Fruit fly (Drosophila melanogaster) whole organism, embryonic: ENCODE results near the gene arm.

Experiments
- Atf6 ChIP-seq: fragments of 200-800 bp; sonication (Bioruptor generic); IDR thresholded peaks from 2 replicates; pipeline ENCODE4 v1.3.6; 2022; ENCODE audit warnings: missing biosample characterization, missing genetic modification characterization
- Awh ChIP-seq: fragments of 200-800 bp; sonication (Bioruptor generic); IDR thresholded peaks from 2 replicates; pipeline ENCODE4, ENCODE4 v1.3.6; 2022; ENCODE audit warnings: missing biosample characterization, missing genetic modification characterization
- C15 ChIP-seq: fragments of 200-800 bp; sonication (Bioruptor generic); IDR thresholded peaks from 3 replicates; pipeline ENCODE4 v1.3.6; 2022; ENCODE audit warnings: missing biosample characterization, missing genetic modification characterization
- CG11398 ChIP-seq: fragments of 200-800 bp; sonication (Bioruptor generic); optimal IDR thresholded peaks from 2 replicates; lab custom pipeline; 2016; ENCODE audit warnings: missing biosample characterization, missing genetic modification characterization
- CG12769 ChIP-seq: fragments of 200-800 bp; sonication (Bioruptor generic); optimal IDR thresholded peaks from 2 replicates; lab custom pipeline; 2019; ENCODE audit warnings: missing biosample characterization, mild to moderate bottlenecking, missing genetic modification characterization, moderate library complexity
- CG14014 ChIP-seq: fragments of 200-800 bp; sonication (Bioruptor generic); IDR thresholded peaks from 2 replicates; pipeline ENCODE4 v1.3.6; 2022; ENCODE audit warnings: missing biosample characterization, missing genetic modification characterization
- CG14667 ChIP-seq: fragments of 200-800 bp; sonication (Bioruptor generic); IDR thresholded peaks from 2 replicates; pipeline ENCODE4 v1.3.6; 2022; ENCODE audit warnings: missing biosample characterization, missing genetic modification characterization
- CG1647 ChIP-seq: fragments of 200-800 bp; sonication (Bioruptor generic); optimal IDR thresholded peaks from 3 replicates; lab custom pipeline; 2016; ENCODE audit warnings: missing biosample characterization, missing genetic modification characterization
- CG17612 ChIP-seq: fragments of 200-800 bp; sonication (Bioruptor generic); IDR thresholded peaks from 2 replicates; pipeline ENCODE4 v1.3.6; 2022; ENCODE audit warnings: missing biosample characterization, missing genetic modification characterization
- CG18262 ChIP-seq: fragments of 200-800 bp; optimal IDR thresholded peaks from 3 replicates; lab custom pipeline; 2019; ENCODE audit warnings: missing biosample characterization, mild to moderate bottlenecking, missing genetic modification characterization, moderate library complexity
- CG18599 ChIP-seq: fragments of 200-800 bp; sonication (Bioruptor generic); optimal IDR thresholded peaks from 3 replicates; lab custom pipeline; 2017; ENCODE audit warnings: missing biosample characterization, missing genetic modification characterization, mild to moderate bottlenecking, moderate library complexity, missing genetic modification reagents
- CG18619 ChIP-seq: fragments of 200-800 bp; sonication (Bioruptor generic); optimal IDR thresholded peaks from 3 replicates; lab custom pipeline; 2017; ENCODE audit warnings: missing biosample characterization, mild to moderate bottlenecking, missing genetic modification characterization
- CG2120 ChIP-seq: fragments of 200-800 bp; sonication (Bioruptor generic); optimal IDR thresholded peaks from 3 replicates; lab custom pipeline; 2016; ENCODE audit warnings: missing biosample characterization, missing genetic modification characterization
- CG2875 ChIP-seq: fragments of 200-800 bp; sonication (Bioruptor generic); optimal IDR thresholded peaks from 2 replicates; lab custom pipeline; 2017; ENCODE audit warnings: missing biosample characterization, mild to moderate bottlenecking, missing genetic modification characterization, missing genetic modification reagents
- CG2889 ChIP-seq: fragments of 200-800 bp; sonication (Bioruptor generic); IDR thresholded peaks from 3 replicates; pipeline ENCODE4 v1.3.6; 2022; ENCODE audit warnings: missing biosample characterization, missing genetic modification characterization
- CG3163 ChIP-seq: fragments of 200-800 bp; sonication (Bioruptor generic); optimal IDR thresholded peaks from 3 replicates; lab custom pipeline; 2016; ENCODE audit warnings: missing biosample characterization, missing genetic modification characterization
- CG3838 ChIP-seq: fragments of 200-800 bp; sonication (Bioruptor generic); optimal IDR thresholded peaks from 3 replicates; lab custom pipeline; 2016; ENCODE audit warnings: missing biosample characterization, missing genetic modification characterization
- CG4820 ChIP-seq: fragments of 200-800 bp; sonication (Bioruptor generic); optimal IDR thresholded peaks from 3 replicates; lab custom pipeline; 2016; ENCODE audit warnings: missing biosample characterization, missing genetic modification characterization
- CG5180 ChIP-seq: fragments of 200-800 bp; sonication (Bioruptor generic); optimal IDR thresholded peaks from 3 replicates; lab custom pipeline; 2017; ENCODE audit warnings: missing biosample characterization, missing genetic modification characterization, mild to moderate bottlenecking, moderate library complexity, missing genetic modification reagents
- CG5953 ChIP-seq: fragments of 200-800 bp; sonication (Bioruptor generic); IDR thresholded peaks from 2 replicates; pipeline ENCODE4 v1.3.6; 2022; ENCODE audit warnings: missing biosample characterization, missing genetic modification characterization
- CG7372 ChIP-seq: fragments of 200-800 bp; sonication (Bioruptor generic); IDR thresholded peaks from 2 replicates; pipeline ENCODE4 v1.3.6; 2022; ENCODE audit warnings: missing biosample characterization, missing genetic modification characterization
- CG8388 ChIP-seq: fragments of 200-800 bp; sonication (Bioruptor generic); optimal IDR thresholded peaks from 2 replicates; lab custom pipeline; 2019; ENCODE audit warnings: missing biosample characterization, mild to moderate bottlenecking, missing genetic modification characterization, moderate library complexity
- Gsc ChIP-seq: fragments of 200-800 bp; sonication (Bioruptor generic); IDR thresholded peaks from 2 replicates; pipeline ENCODE4 v1.3.6; 2022; ENCODE audit warnings: missing biosample characterization, missing genetic modification characterization
- HHEX ChIP-seq: fragments of 200-800 bp; sonication (Bioruptor generic); optimal IDR thresholded peaks from 3 replicates; lab custom pipeline; 2017; ENCODE audit warnings: missing biosample characterization, mild to moderate bottlenecking, missing genetic modification characterization, missing genetic modification reagents
- Hand ChIP-seq: fragments of 200-800 bp; sonication (Bioruptor generic); optimal IDR thresholded peaks from 2 replicates; lab custom pipeline; 2017; ENCODE audit warnings: mild to moderate bottlenecking, missing biosample characterization, missing genetic modification reagents, missing genetic modification characterization
- NC2α ChIP-seq: fragments of 200-800 bp; sonication (Bioruptor generic); optimal IDR thresholded peaks from 2 replicates; lab custom pipeline; 2016; ENCODE audit warnings: missing biosample characterization, missing genetic modification characterization
- NC2β ChIP-seq: fragments of 200-800 bp; sonication (Bioruptor generic); optimal IDR thresholded peaks from 2 replicates; lab custom pipeline; 2016; ENCODE audit warnings: missing biosample characterization, missing genetic modification characterization
- Nf-YA ChIP-seq: fragments of 200-800 bp; sonication (Bioruptor generic); IDR thresholded peaks from 2 replicates; pipeline ENCODE4 v1.3.6; 2022; ENCODE audit warnings: missing biosample characterization, missing genetic modification characterization
- NfI ChIP-seq: fragments of 200-800 bp; sonication (Bioruptor generic); optimal IDR thresholded peaks from 3 replicates; lab custom pipeline; 2018; ENCODE audit warnings: missing biosample characterization, mild to moderate bottlenecking, missing genetic modification characterization, moderate library complexity
- Trl ChIP-seq, 3 experiments: fragments of >200 bp in 2 of 3; fragments of 200-800 bp in 1 of 3; sonication (Bioruptor generic) in 1 of 3; optimal IDR thresholded peaks; 2 replicates in 1 of 3; 3 replicates in 2 of 3; lab custom pipeline; 2016 to 2017; ENCODE audit warnings: missing biosample characterization in 1 of 3, missing genetic modification characterization in 1 of 3
- ab ChIP-seq: fragments of 200-800 bp; sonication (Bioruptor generic); optimal IDR thresholded peaks from 2 replicates; lab custom pipeline; 2016; ENCODE audit warnings: missing biosample characterization, missing genetic modification characterization
- ara ChIP-seq: fragments of 200-800 bp; sonication (Bioruptor generic); IDR thresholded peaks from 2 replicates; pipeline ENCODE4 v1.3.6; 2022; ENCODE audit warnings: missing biosample characterization, missing genetic modification characterization
- ash1 ChIP-seq: fragments of 200-800 bp; sonication (Bioruptor generic); optimal IDR thresholded peaks from 2 replicates; lab custom pipeline; 2018; ENCODE audit warnings: missing biosample characterization, mild to moderate bottlenecking, missing genetic modification characterization
- crc ChIP-seq: fragments of 200-800 bp; sonication (Bioruptor generic); optimal IDR thresholded peaks from 2 replicates; lab custom pipeline; 2016; ENCODE audit warnings: missing biosample characterization, missing genetic modification characterization
- dati ChIP-seq: fragments of 200-800 bp; sonication (Bioruptor generic); IDR thresholded peaks from 2 replicates; pipeline ENCODE4 v1.3.6; 2022; ENCODE audit warnings: missing biosample characterization, missing genetic modification characterization
- dm ChIP-seq: fragments of 200-800 bp; sonication (Bioruptor generic); optimal IDR thresholded peaks from 3 replicates; lab custom pipeline; 2016; ENCODE audit warnings: missing biosample characterization, missing genetic modification characterization
- ems ChIP-seq: fragments of 200-800 bp; sonication (Bioruptor generic); optimal IDR thresholded peaks from 3 replicates; lab custom pipeline; 2016; ENCODE audit warnings: missing biosample characterization, missing genetic modification characterization
- fd102C ChIP-seq: fragments of 200-800 bp; sonication (Bioruptor generic); optimal IDR thresholded peaks from 2 replicates; lab custom pipeline; 2018; ENCODE audit warnings: missing biosample characterization, mild to moderate bottlenecking, missing genetic modification characterization, moderate library complexity
- fd3F ChIP-seq: fragments of 200-800 bp; sonication (Bioruptor generic); optimal IDR thresholded peaks from 2 replicates; lab custom pipeline; 2018; ENCODE audit warnings: missing biosample characterization, mild to moderate bottlenecking, missing genetic modification characterization, moderate library complexity
- gsb ChIP-seq: fragments of 200-800 bp; sonication (Bioruptor generic); IDR thresholded peaks from 2 replicates; pipeline ENCODE4 v1.3.6; 2022; ENCODE audit warnings: missing biosample characterization, missing genetic modification characterization
- h ChIP-seq: fragments of >200 bp; optimal IDR thresholded peaks from 2 replicates; lab custom pipeline; 2017
- hkb ChIP-seq, 2 experiments: fragments of 200-800 bp in 1 of 2; fragments of >200 bp in 1 of 2; sonication (Bioruptor generic) in 1 of 2; IDR thresholded peaks in 1 of 2; optimal IDR thresholded peaks in 1 of 2; 2 replicates each; pipeline versions ENCODE4 v1.3.6 to Lab custom; 2017 to 2022; ENCODE audit warnings: missing biosample characterization in 1 of 2, missing genetic modification characterization in 1 of 2
- kay ChIP-seq: fragments of 200-800 bp; sonication (Bioruptor generic); optimal IDR thresholded peaks from 2 replicates; lab custom pipeline; 2016; ENCODE audit warnings: missing biosample characterization, missing genetic modification characterization
- mam ChIP-seq: fragments of 200-800 bp; sonication (Bioruptor generic); optimal IDR thresholded peaks from 3 replicates; lab custom pipeline; 2016; ENCODE audit warnings: missing biosample characterization, missing genetic modification characterization
- odd ChIP-seq: fragments of 200-800 bp; sonication (Bioruptor generic); optimal IDR thresholded peaks from 2 replicates; lab custom pipeline; 2017; ENCODE audit warnings: missing biosample characterization, mild to moderate bottlenecking, missing genetic modification characterization
- pho ChIP-seq: fragments of 200-800 bp; sonication (Bioruptor generic); optimal IDR thresholded peaks from 2 replicates; lab custom pipeline; 2016; ENCODE audit warnings: missing biosample characterization, missing genetic modification characterization
- pnt ChIP-seq: fragments of 200-800 bp; sonication (Bioruptor generic); optimal IDR thresholded peaks from 3 replicates; lab custom pipeline; 2016; ENCODE audit warnings: missing biosample characterization, missing genetic modification characterization
- run ChIP-seq: fragments of 200-800 bp; sonication (Bioruptor generic); optimal IDR thresholded peaks from 3 replicates; lab custom pipeline; 2018; ENCODE audit warnings: missing biosample characterization, mild to moderate bottlenecking, missing genetic modification characterization
- sisA ChIP-seq: fragments of 200-800 bp; sonication (Bioruptor generic); IDR thresholded peaks from 2 replicates; pipeline ENCODE4 v1.3.6; 2022; ENCODE audit warnings: missing biosample characterization, missing genetic modification characterization
- ssp ChIP-seq: fragments of 200-800 bp; sonication (Bioruptor generic); IDR thresholded peaks from 2 replicates; pipeline ENCODE4 v1.3.6; 2022; ENCODE audit warnings: missing biosample characterization, missing genetic modification characterization
- zfh2 ChIP-seq: fragments of 200-800 bp; sonication (Bioruptor generic); optimal IDR thresholded peaks from 2 replicates; lab custom pipeline; 2016; ENCODE audit warnings: missing biosample characterization, missing genetic modification characterization

The arm gene

dm6 chrX:1877107-1877736, 23.2 kb downstream of the arm start, which contains the start of the genes CG14817 and CG14805 (continued):
- TF ChIP-seq ems (GFP tag; lab: Kevin White, UChicago), result peak; percentile 15
- TF ChIP-seq CG5180, result no peak
- TF ChIP-seq gsb (GFP tag; lab: Robert Waterston, UW), result no peak
- TF ChIP-seq ara (GFP tag; lab: Robert Waterston, UW), result 0 out of 2 replicates have a peak, but pooled peaks have one; percentile 11
- TF ChIP-seq crc (GFP tag; lab: Kevin White, UChicago), result peak; percentile 27
- peak; percentile 53 for TF ChIP-seq fd3F (GFP tag; lab: Kevin White, UChicago)
- peak; percentile 70 for TF ChIP-seq CG8388 (GFP tag; lab: Kevin White, UChicago)
- TF ChIP-seq CG18619 (GFP tag; lab: Kevin White, UChicago), result peak; percentile 79
- peak; percentile 52 for TF ChIP-seq CG1647
- TF ChIP-seq CG4820 (GFP tag; lab: Kevin White, UChicago), result no peak
- no peak for TF ChIP-seq ssp
- TF ChIP-seq fd102C, result peak; percentile 14
- TF ChIP-seq NfI, result peak; percentile 86
- no peak for TF ChIP-seq CG17612 (GFP tag; lab: Robert Waterston, UW)
- no peak for TF ChIP-seq kay (GFP tag; lab: Kevin White, UChicago)
- TF ChIP-seq mam (GFP tag; lab: Kevin White, UChicago), result no peak
- TF ChIP-seq NC2α (GFP tag; lab: Kevin White, UChicago), result no peak
- TF ChIP-seq CG2120 (GFP tag; lab: Kevin White, UChicago), result peak; percentile 7
- peak; percentile 22; the same call in 1 of the 2 replicates for TF ChIP-seq CG14014
- TF ChIP-seq pnt (GFP tag; lab: Kevin White, UChicago), result no peak
- TF ChIP-seq pho (GFP tag; lab: Kevin White, UChicago), result no peak
- no peak for TF ChIP-seq sisA (GFP tag; lab: Robert Waterston, UW)
- no peak for TF ChIP-seq CG3163
- peak; percentile 46; the same call in 1 of the 2 replicates for TF ChIP-seq Awh (GFP tag; lab: Robert Waterston, UW)
- TF ChIP-seq h, result no peak
- TF ChIP-seq CG2889, result no peak
- no peak for TF ChIP-seq odd
- 0 out of 3 replicates have a peak, but pooled peaks have one; percentile 44 for TF ChIP-seq C15 (GFP tag; lab: Robert Waterston, UW)
- no peak for TF ChIP-seq CG12769 (tag; lab: Kevin White, UChicago)
- peak; percentile 38 for TF ChIP-seq dm (GFP tag; lab: Kevin White, UChicago)
- TF ChIP-seq CG18599 (GFP tag; lab: Kevin White, UChicago), result no peak
- peak; percentile 58 for TF ChIP-seq CG18262 (tag; lab: Kevin White, UChicago)
- no peak for TF ChIP-seq CG14667 (GFP tag; lab: Robert Waterston, UW)
- TF ChIP-seq NC2β (GFP tag; lab: Kevin White, UChicago), result peak; percentile 65
- TF ChIP-seq Hand (GFP tag; lab: Kevin White, UChicago), result peak; percentile 68
- no peak for TF ChIP-seq Nf-YA
- no peak for TF ChIP-seq CG5953 (GFP tag; lab: Robert Waterston, UW)
- TF ChIP-seq Gsc, result no peak
- no peak for TF ChIP-seq Trl (optimal IDR thresholded peaks at IDR 0.05; lab: Kevin White, UChicago)
- TF ChIP-seq Trl (GFP tag; optimal IDR thresholded peaks at IDR 0.05; lab: Kevin White, UChicago), result peak; percentile 40
- TF ChIP-seq Atf6 (GFP tag; lab: Robert Waterston, UW), result peak; percentile 50; the same call in 1 of the 2 replicates
- TF ChIP-seq ash1 (GFP tag; lab: Kevin White, UChicago), result peak; percentile 85
- TF ChIP-seq dati (GFP tag; lab: Robert Waterston, UW), result no peak
- TF ChIP-seq CG7372 (GFP tag; lab: Robert Waterston, UW), result no peak
- no peak for TF ChIP-seq hkb (optimal IDR thresholded peaks at IDR 0.05; lab: Kevin White, UChicago)
- TF ChIP-seq hkb (GFP tag; IDR thresholded peaks at IDR 0.05; lab: Robert Waterston, UW), result peak; percentile 59; the same call in 1 of the 2 replicates
- no peak for TF ChIP-seq CG3838 (GFP tag; lab: Kevin White, UChicago)
- TF ChIP-seq run (tag; lab: Kevin White, UChicago), result no peak
- TF ChIP-seq CG11398, result no peak
- peak; percentile 84 for TF ChIP-seq HHEX (GFP tag; lab: Kevin White, UChicago)
- TF ChIP-seq CG2875 (GFP tag; lab: Kevin White, UChicago), result peak; percentile 50
- no peak for TF ChIP-seq zfh2 (GFP tag; lab: Kevin White, UChicago)
- TF ChIP-seq ab, result no peak
